Fruit fly (Drosophila melanogaster): ENCODE data around the gene bowl.
A peak's percentile ranks its signal among the peaks of the same experiment; 100 is the strongest.

Gene bowl

dm6 chr2L:3740443-3740842, 31.1 kb upstream of the bowl start (continued):
- TF ChIP-seq Six4 (GFP tag; optimal IDR thresholded peaks at IDR 0.05) (no peak), CG8281 (tag; optimal IDR thresholded peaks at IDR 0.05) (no peak), B-H2 (GFP tag; optimal IDR thresholded peaks at IDR 0.05) (no peak), zfh1 (GFP tag; IDR thresholded peaks at IDR 0.05) (no peak), odd (GFP tag; optimal IDR thresholded peaks at IDR 0.05) (no peak), CG13424 (tag; optimal IDR thresholded peaks at IDR 0.05) (peak; percentile 19), CG11504 (tag; optimal IDR thresholded peaks at IDR 0.05) (peak; percentile 51), Doc3 (GFP tag; IDR thresholded peaks at IDR 0.05; ENCODE audit: partially characterized antibody) (no peak), CG11456 (GFP tag; IDR thresholded peaks at IDR 0.05) (no peak), HHEX (GFP tag; optimal IDR thresholded peaks at IDR 0.05) (peak; percentile 6), cas (GFP tag; IDR thresholded peaks at IDR 0.05) (no peak), CkIIα-i1 (GFP tag; IDR thresholded peaks at IDR 0.05) (no peak), CG7963 (GFP tag; IDR thresholded peaks at IDR 0.05; ENCODE audit: partially characterized antibody) (no peak), CG15073 (GFP tag; optimal IDR thresholded peaks at IDR 0.05) (no peak), CG6689 (GFP tag; IDR thresholded peaks at IDR 0.05) (no peak), CG43689 (GFP tag; IDR thresholded peaks at IDR 0.05) (no peak), bcd (GFP tag; optimal IDR thresholded peaks at IDR 0.05) (no peak), CG10321 (GFP tag; IDR thresholded peaks at IDR 0.05) (no peak), Sry-δ (GFP tag; optimal IDR thresholded peaks at IDR 0.05) (no peak), HLH4C (GFP tag; IDR thresholded peaks at IDR 0.05; ENCODE audit: partially characterized antibody) (no peak), salm (tag; optimal IDR thresholded peaks at IDR 0.05) (no peak), fd3F (GFP tag; optimal IDR thresholded peaks at IDR 0.05) (no peak), Side (GFP tag; optimal IDR thresholded peaks at IDR 0.05) (no peak), slou (GFP tag; optimal IDR thresholded peaks at IDR 0.05) (peak; percentile 3), CG4424 (GFP tag; optimal IDR thresholded peaks at IDR 0.05) (no peak), Dbx (GFP tag; IDR thresholded peaks at IDR 0.05) (no peak), emc (GFP tag; optimal IDR thresholded peaks at IDR 0.05) (no peak), z (GFP tag; IDR thresholded peaks at IDR 0.05) (no peak), pnt (GFP tag; optimal IDR thresholded peaks at IDR 0.05) (no peak), pum (GFP tag; optimal IDR thresholded peaks at IDR 0.05) (no peak), CG6854 (GFP tag; optimal IDR thresholded peaks at IDR 0.05) (no peak), nom (GFP tag; optimal IDR thresholded peaks at IDR 0.05) (no peak), HLH54F (GFP tag; optimal IDR thresholded peaks at IDR 0.05) (no peak), aop (GFP tag; IDR thresholded peaks at IDR 0.05) (no peak), danr (GFP tag; IDR thresholded peaks at IDR 0.05) (no peak), CG32767 (GFP tag; IDR thresholded peaks at IDR 0.05) (no peak), nau (GFP tag; optimal IDR thresholded peaks at IDR 0.05) (no peak), Ada2b (GFP tag; IDR thresholded peaks at IDR 0.05) (no peak), Sin3A (optimal IDR thresholded peaks at IDR 0.05) (no peak), CG17385 (GFP tag; optimal IDR thresholded peaks at IDR 0.05) (peak; percentile 20), D19B (GFP tag; optimal IDR thresholded peaks at IDR 0.05) (no peak), CG13123 (GFP tag; optimal IDR thresholded peaks at IDR 0.05) (no peak), Hmr (GFP tag; optimal IDR thresholded peaks at IDR 0.05) (peak; percentile 51), Hr51 (GFP tag; optimal IDR thresholded peaks at IDR 0.05) (peak in 1 of 2 experiments; percentile 33), unpg (GFP tag; optimal IDR thresholded peaks at IDR 0.05) (peak; percentile 2), usp (GFP tag; optimal IDR thresholded peaks at IDR 0.05) (no peak), CG9932 (GFP tag; IDR thresholded peaks at IDR 0.05) (no peak), CG2712 (tag; optimal IDR thresholded peaks at IDR 0.05) (no peak), eyg (GFP tag; optimal IDR thresholded peaks at IDR 0.05) (no peak), CG3065 (GFP tag; optimal IDR thresholded peaks at IDR 0.05) (no peak), Hr78 (GFP tag; optimal IDR thresholded peaks at IDR 0.05) (no peak), CG10431 (GFP tag; optimal IDR thresholded peaks at IDR 0.05) (no peak), CG8765 (GFP tag; IDR thresholded peaks at IDR 0.05) (no peak)

Measured in whole organism, embryonic.